Fruit fly (Drosophila melanogaster) whole organism, embryonic: ENCODE results near the gene CG10587.

Source experiments
- Abd-B ChIP-seq: fragments of 200-800 bp; sonication (Bioruptor generic); optimal IDR thresholded peaks from 2 replicates; lab custom pipeline; 2018; ENCODE audit warnings: missing biosample characterization, mild to moderate bottlenecking, missing genetic modification characterization, moderate library complexity
- Adf1 ChIP-seq: fragments of 200-800 bp; sonication (Bioruptor generic); IDR thresholded peaks from 2 replicates; pipeline ENCODE4 v1.3.6; 2022; ENCODE audit warnings: missing biosample characterization, missing genetic modification characterization
- Atf3 ChIP-seq: fragments of 200-800 bp; sonication (Bioruptor generic); optimal IDR thresholded peaks from 3 replicates; lab custom pipeline; 2016; ENCODE audit warnings: missing biosample characterization, missing genetic modification characterization
- CG10431 ChIP-seq: fragments of 200-800 bp; sonication (Bioruptor generic); optimal IDR thresholded peaks from 3 replicates; lab custom pipeline; 2018; ENCODE audit warnings: missing biosample characterization, mild to moderate bottlenecking, missing genetic modification characterization
- CG10565 ChIP-seq: fragments of 200-800 bp; sonication (Bioruptor generic); optimal IDR thresholded peaks from 3 replicates; lab custom pipeline; 2016; ENCODE audit warnings: missing biosample characterization, mild to moderate bottlenecking, missing genetic modification characterization
- CG11504 ChIP-seq: fragments of 200-800 bp; sonication (Bioruptor generic); optimal IDR thresholded peaks from 3 replicates; lab custom pipeline; 2019; ENCODE audit warnings: missing biosample characterization, mild to moderate bottlenecking, missing genetic modification characterization, moderate library complexity
- CG12299 ChIP-seq: fragments of 200-800 bp; sonication (Bioruptor generic); optimal IDR thresholded peaks from 2 replicates; lab custom pipeline; 2018; ENCODE audit warnings: missing biosample characterization, mild to moderate bottlenecking, missing genetic modification characterization
- CG12391 ChIP-seq: fragments of 200-800 bp; sonication (Bioruptor generic); optimal IDR thresholded peaks from 3 replicates; lab custom pipeline; 2018; ENCODE audit warnings: missing biosample characterization, mild to moderate bottlenecking, missing genetic modification characterization, moderate library complexity
- CG12769 ChIP-seq: fragments of 200-800 bp; sonication (Bioruptor generic); optimal IDR thresholded peaks from 2 replicates; lab custom pipeline; 2019; ENCODE audit warnings: missing biosample characterization, mild to moderate bottlenecking, missing genetic modification characterization, moderate library complexity
- CG17912 ChIP-seq: fragments of 200-800 bp; sonication (Bioruptor generic); optimal IDR thresholded peaks from 2 replicates; lab custom pipeline; 2018; ENCODE audit warnings: missing biosample characterization, mild to moderate bottlenecking, missing genetic modification characterization
- CG18262 ChIP-seq: fragments of 200-800 bp; optimal IDR thresholded peaks from 3 replicates; lab custom pipeline; 2019; ENCODE audit warnings: missing biosample characterization, mild to moderate bottlenecking, missing genetic modification characterization, moderate library complexity
- CG2199 ChIP-seq: fragments of 200-800 bp; sonication (Bioruptor generic); IDR thresholded peaks from 3 replicates; pipeline ENCODE4 v1.3.6; 2022; ENCODE audit warnings: missing biosample characterization, missing genetic modification characterization
- CG33213 ChIP-seq: fragments of 200-800 bp; sonication (Bioruptor generic); optimal IDR thresholded peaks from 3 replicates; lab custom pipeline; 2016; ENCODE audit warnings: missing biosample characterization, missing genetic modification characterization
- CG3407 ChIP-seq: fragments of 200-800 bp; sonication (Bioruptor generic); optimal IDR thresholded peaks from 2 replicates; lab custom pipeline; 2018; ENCODE audit warnings: missing biosample characterization, mild to moderate bottlenecking, missing genetic modification characterization
- CG6854 ChIP-seq: fragments of 200-800 bp; sonication (Bioruptor generic); optimal IDR thresholded peaks from 3 replicates; lab custom pipeline; 2017; ENCODE audit warnings: missing biosample characterization, mild to moderate bottlenecking, missing genetic modification characterization
- Gug ChIP-seq: fragments of 200-800 bp; sonication (Bioruptor generic); IDR thresholded peaks from 4 replicates; pipeline ENCODE4 v1.3.6; 2022; ENCODE audit warnings: missing biosample characterization, missing genetic modification characterization
- HLHmδ ChIP-seq: fragments of 200-800 bp; sonication (Bioruptor generic); optimal IDR thresholded peaks from 2 replicates; lab custom pipeline; 2018; ENCODE audit warnings: missing biosample characterization, mild to moderate bottlenecking, missing genetic modification characterization, moderate library complexity
- Hand ChIP-seq: fragments of 200-800 bp; sonication (Bioruptor generic); optimal IDR thresholded peaks from 2 replicates; lab custom pipeline; 2017; ENCODE audit warnings: mild to moderate bottlenecking, missing biosample characterization, missing genetic modification reagents, missing genetic modification characterization
- NFAT ChIP-seq: fragments of 200-800 bp; sonication (Bioruptor generic); IDR thresholded peaks from 2 replicates; pipeline ENCODE4 v1.3.6; 2022; ENCODE audit warnings: missing biosample characterization, missing genetic modification characterization
- Neu2 ChIP-seq: fragments of 200-800 bp; sonication (Bioruptor generic); optimal IDR thresholded peaks from 3 replicates; lab custom pipeline; 2016; ENCODE audit warnings: missing biosample characterization, missing genetic modification characterization, borderline replicate concordance
- NfI ChIP-seq: fragments of 200-800 bp; sonication (Bioruptor generic); optimal IDR thresholded peaks from 3 replicates; lab custom pipeline; 2018; ENCODE audit warnings: missing biosample characterization, mild to moderate bottlenecking, missing genetic modification characterization, moderate library complexity
- Optix ChIP-seq: fragments of 200-800 bp; sonication (Bioruptor generic); IDR thresholded peaks from 3 replicates; pipeline ENCODE4 v1.3.6; 2022; ENCODE audit warnings: missing biosample characterization, missing genetic modification characterization
- Ptx1 ChIP-seq: fragments of 200-800 bp; sonication (Bioruptor generic); IDR thresholded peaks from 2 replicates; pipeline ENCODE4 v1.3.6; 2022; ENCODE audit warnings: missing biosample characterization, missing genetic modification characterization
- Side ChIP-seq: fragments of 200-800 bp; sonication (Bioruptor generic); optimal IDR thresholded peaks from 2 replicates; lab custom pipeline; 2016; ENCODE audit warnings: missing biosample characterization, missing genetic modification characterization
- Tbp ChIP-seq: fragments of >200 bp; optimal IDR thresholded peaks from 2 replicates; lab custom pipeline; 2018; ENCODE audit warnings: missing biosample characterization, missing genetic modification characterization
- ara ChIP-seq: fragments of 200-800 bp; sonication (Bioruptor generic); IDR thresholded peaks from 2 replicates; pipeline ENCODE4 v1.3.6; 2022; ENCODE audit warnings: missing biosample characterization, missing genetic modification characterization
- ci ChIP-seq: fragments of 200-800 bp; sonication (Bioruptor generic); IDR thresholded peaks from 3 replicates; pipeline ENCODE4 v1.3.6; 2022; ENCODE audit warnings: missing biosample characterization, missing genetic modification characterization
- dan ChIP-seq: fragments of 200-800 bp; sonication (Bioruptor generic); IDR thresholded peaks from 2 replicates; pipeline ENCODE4 v1.3.6; 2022; ENCODE audit warnings: missing biosample characterization, missing genetic modification characterization
- dpn ChIP-seq, 2 experiments: fragments of 200-800 bp; sonication (Bioruptor generic); optimal IDR thresholded peaks; 3 replicates each; lab custom pipeline; 2016; ENCODE audit warnings: missing biosample characterization in 2 of 2, missing genetic modification characterization in 2 of 2
- eve ChIP-seq, 2 experiments: fragments of >200 bp; optimal IDR thresholded peaks; 2 replicates each; lab custom pipeline; 2017; ENCODE audit warnings: missing biosample characterization in 2 of 2, missing genetic modification characterization in 2 of 2
- gsb ChIP-seq: fragments of 200-800 bp; sonication (Bioruptor generic); IDR thresholded peaks from 2 replicates; pipeline ENCODE4 v1.3.6; 2022; ENCODE audit warnings: missing biosample characterization, missing genetic modification characterization
- ind ChIP-seq: fragments of 200-800 bp; sonication (Bioruptor generic); optimal IDR thresholded peaks from 3 replicates; lab custom pipeline; 2016; ENCODE audit warnings: missing biosample characterization, missing genetic modification characterization
- insv ChIP-seq, 2 experiments: fragments of 200-800 bp; sonication (Bioruptor generic); optimal IDR thresholded peaks; 3 replicates each; lab custom pipeline; 2016 to 2018; ENCODE audit warnings: missing biosample characterization in 2 of 2, missing genetic modification characterization in 2 of 2
- mirr ChIP-seq: fragments of 200-800 bp; sonication (Bioruptor generic); optimal IDR thresholded peaks from 3 replicates; lab custom pipeline; 2018; ENCODE audit warnings: missing biosample characterization, mild to moderate bottlenecking, missing genetic modification characterization
- otp ChIP-seq: fragments of 200-800 bp; sonication (Bioruptor generic); IDR thresholded peaks from 3 replicates; pipeline ENCODE4, ENCODE4 v1.3.6; 2022; ENCODE audit warnings: missing biosample characterization, missing genetic modification characterization
- scrt ChIP-seq: fragments of 200-800 bp; sonication (Bioruptor generic); optimal IDR thresholded peaks from 2 replicates; lab custom pipeline; 2018; ENCODE audit warnings: missing biosample characterization, mild to moderate bottlenecking, missing genetic modification characterization, moderate library complexity
- stc ChIP-seq: fragments of 200-800 bp; sonication (Bioruptor generic); IDR thresholded peaks from 2 replicates; pipeline ENCODE4 v1.3.6; 2022; ENCODE audit warnings: missing biosample characterization, missing genetic modification characterization
- toy ChIP-seq: fragments of 200-800 bp; sonication (Bioruptor generic); IDR thresholded peaks from 2 replicates; pipeline ENCODE4 v1.3.6; 2022; ENCODE audit warnings: missing biosample characterization, missing genetic modification characterization
- twi ChIP-seq: fragments of 200-800 bp; optimal IDR thresholded peaks from 2 replicates; lab custom pipeline; 2019; ENCODE audit warnings: missing biosample characterization, mild to moderate bottlenecking, missing genetic modification characterization, moderate library complexity
- wek ChIP-seq: fragments of 200-800 bp; sonication (Bioruptor generic); optimal IDR thresholded peaks from 3 replicates; lab custom pipeline; 2018; ENCODE audit warnings: missing biosample characterization, mild to moderate bottlenecking, missing genetic modification characterization, moderate library complexity

Gene CG10587

DNA sequence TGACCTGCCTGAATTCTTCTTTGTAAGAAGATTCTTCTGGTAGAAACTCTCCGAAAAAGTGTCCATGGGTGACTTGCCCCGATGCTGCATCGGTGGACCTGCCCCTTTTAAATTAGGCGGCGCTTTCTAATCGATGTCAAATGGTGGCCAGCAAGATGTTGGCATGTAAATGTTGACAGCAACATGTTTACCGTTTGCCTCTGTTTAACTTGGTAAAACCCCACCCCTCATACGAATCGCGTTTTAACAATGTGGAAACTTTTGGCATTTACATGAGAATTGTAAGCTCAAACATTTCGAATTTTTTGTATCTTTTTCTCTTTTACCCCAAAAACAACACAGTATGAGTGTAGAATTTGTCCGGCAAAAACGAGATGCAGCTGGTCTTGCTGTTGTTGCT lies 14.0 kb upstream of the CG10587 start (continued):
- TF ChIP-seq CG10565 (GFP tag; lab: Kevin White, UChicago) (no peak), HLHmδ (peak; percentile 12), eve (GFP tag; optimal IDR thresholded peaks at IDR 0.05; lab: Kevin White, UChicago) (peak in 1 of 2 experiments; percentile 3), CG6854 (GFP tag; lab: Kevin White, UChicago) (no peak), stc (GFP tag; lab: Robert Waterston, UW) (0 out of 2 replicates have a peak, but pooled peaks have one; percentile 5), CG12299 (tag; lab: Kevin White, UChicago) (no peak), otp (GFP tag; lab: Robert Waterston, UW) (0 out of 3 replicates have a peak, but pooled peaks have one; percentile 16), Optix (GFP tag; lab: Robert Waterston, UW) (no peak), Side (no peak), CG3407 (GFP tag; lab: Kevin White, UChicago) (peak; percentile 13), insv (GFP tag; optimal IDR thresholded peaks at IDR 0.05; lab: Kevin White, UChicago) (no peak), mirr (no peak), Gug (GFP tag; lab: Robert Waterston, UW) (no peak), CG10431 (GFP tag; lab: Kevin White, UChicago) (peak; percentile 9), CG11504 (tag; lab: Kevin White, UChicago) (peak; percentile 96), CG12391 (tag; lab: Kevin White, UChicago) (no peak), Ptx1 (GFP tag; lab: Robert Waterston, UW) (no peak), Neu2 (GFP tag; lab: Kevin White, UChicago) (no peak), ci (GFP tag; lab: Robert Waterston, UW) (peak; percentile 37; the same call in 1 of the 3 replicates), twi (tag; lab: Kevin White, UChicago) (no peak), scrt (GFP tag; lab: Kevin White, UChicago) (no peak), CG2199 (no peak), CG12769 (tag; lab: Kevin White, UChicago) (no peak), wek (GFP tag; lab: Kevin White, UChicago) (peak; percentile 21), Tbp (GFP tag; lab: Kevin White, UChicago) (no peak), Abd-B (GFP tag; lab: Kevin White, UChicago) (no peak), Atf3 (no peak), ind (GFP tag; lab: Kevin White, UChicago) (no peak), dpn (GFP tag; optimal IDR thresholded peaks at IDR 0.05; lab: Kevin White, UChicago) (no peak), NFAT (no peak), ara (GFP tag; lab: Robert Waterston, UW) (0 out of 2 replicates have a peak, but pooled peaks have one; percentile 20)

DNA sequence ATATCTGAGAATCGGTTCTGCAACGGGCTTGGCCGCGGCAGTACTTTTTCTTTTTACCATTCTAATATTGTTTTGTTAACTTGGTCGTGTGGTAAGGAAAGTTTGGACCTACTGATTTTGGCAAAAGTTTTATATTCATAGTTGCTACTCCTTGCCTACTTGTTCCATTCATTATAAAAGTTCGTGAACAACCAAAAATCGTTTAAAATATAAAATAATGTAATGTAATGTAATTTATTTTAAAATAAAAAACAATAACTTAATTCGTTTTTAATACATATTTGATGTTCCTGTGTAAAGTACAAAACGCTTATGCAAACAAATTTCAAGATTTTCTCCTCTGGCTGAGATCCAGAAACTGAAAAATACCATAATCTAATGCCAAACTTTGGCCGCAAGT lies 12.2 kb upstream of the CG10587 start, which contains the start of gene CG33286:
TSS of gene CG33286 (minus strand) at position 101 of the 400 bp plus-strand sequence.
- no peak for TF ChIP-seq NfI (GFP tag; lab: Kevin White, UChicago)
- no peak for TF ChIP-seq Adf1 (GFP tag; lab: Robert Waterston, UW)
- no peak for TF ChIP-seq gsb (GFP tag; lab: Robert Waterston, UW)
- no peak for TF ChIP-seq dan (GFP tag; lab: Robert Waterston, UW)
- no peak for TF ChIP-seq toy (GFP tag; lab: Robert Waterston, UW)
- no peak for TF ChIP-seq CG17912 (GFP tag; lab: Kevin White, UChicago)
- TF ChIP-seq CG18262 (tag; lab: Kevin White, UChicago) = no peak
- TF ChIP-seq Hand = no peak
- TF ChIP-seq CG33213 = no peak
- TF ChIP-seq, all 482 proteins: peak for 0
